Worm (Caenorhabditis elegans) whole organism, L1 larva: ENCODE results near the gene F35D11.1.
A peak's percentile ranks its signal among the peaks of the same experiment; 100 is the strongest.

Source experiments
- blmp-1 ChIP-seq: fragments of 150-350 bp; optimal IDR thresholded peaks from 2 replicates; lab custom pipeline; 2014; ENCODE audit warnings: missing biosample characterization, missing genetic modification characterization
- ceh-82 ChIP-seq, 3 experiments: fragments of 150-350 bp in 1 of 3; sonication (generic microtip) in 2 of 3; optimal IDR thresholded peaks; 2 replicates each; lab custom pipeline; 2014 to 2017; ENCODE audit warnings: missing biosample characterization in 3 of 3, missing genetic modification characterization in 3 of 3
- ceh-88 ChIP-seq: fragments of 200-800 bp; sonication (Bioruptor generic); IDR thresholded peaks from 2 replicates; pipeline ENCODE4 v1.3.6; 2022; ENCODE audit warnings: missing genetic modification characterization, missing compliant biosample characterization
- dsc-1 ChIP-seq: sonication (generic microtip); optimal IDR thresholded peaks from 2 replicates; lab custom pipeline; 2016; ENCODE audit warnings: mild to moderate bottlenecking, missing genetic modification characterization, missing compliant biosample characterization
- efl-1 ChIP-seq, 4 experiments: fragments of 150-350 bp; optimal IDR thresholded peaks in 3 of 4; peaks in 1 of 4; 1 replicate in 1 of 4; 2 replicates in 3 of 4; lab custom pipeline; 2014; ENCODE audit warnings: missing biosample characterization in 2 of 4, missing genetic modification characterization in 2 of 4, missing genetic modification reagents in 2 of 4
- efl-3 ChIP-seq: fragments of 200-800 bp; sonication (Bioruptor generic); optimal IDR thresholded peaks from 2 replicates; lab custom pipeline; 2018; ENCODE audit warnings: mild to moderate bottlenecking, missing genetic modification characterization, missing compliant biosample characterization
- elt-2 ChIP-seq: sonication (generic microtip); optimal IDR thresholded peaks from 2 replicates; lab custom pipeline; 2016; ENCODE audit warnings: missing genetic modification characterization, mild to moderate bottlenecking, inconsistent platforms, missing compliant biosample characterization, missing genetic modification reagents
- elt-3 ChIP-seq, 6 experiments: fragments of 150-350 bp in 1 of 6; sonication (generic microtip); optimal IDR thresholded peaks; 2 replicates each; lab custom pipeline; 2017 to 2018; ENCODE audit warnings: missing biosample characterization in 6 of 6, missing genetic modification characterization in 6 of 6, inconsistent platforms in 1 of 6
- ets-5 ChIP-seq: fragments of 200-800 bp; sonication (Bioruptor generic); IDR thresholded peaks from 2 replicates; pipeline ENCODE4 v1.3.6; 2022; ENCODE audit warnings: missing genetic modification characterization, missing compliant biosample characterization
- fkh-10 ChIP-seq: sonication (generic microtip); optimal IDR thresholded peaks from 2 replicates; lab custom pipeline; 2017; ENCODE audit warnings: missing biosample characterization, missing genetic modification reagents, missing genetic modification characterization
- fkh-8 ChIP-seq: sonication (generic microtip); optimal IDR thresholded peaks from 2 replicates; lab custom pipeline; 2016; ENCODE audit warnings: mild to moderate bottlenecking, missing genetic modification characterization, missing compliant biosample characterization
- fos-1 ChIP-seq: fragments of 150-350 bp; optimal IDR thresholded peaks from 2 replicates; lab custom pipeline; 2014; ENCODE audit warnings: missing biosample characterization, missing genetic modification characterization
- grh-1 ChIP-seq: fragments of 200-800 bp; sonication (Bioruptor generic); IDR thresholded peaks from 2 replicates; pipeline ENCODE4 v1.3.6; 2022; ENCODE audit warnings: missing genetic modification reagents, missing genetic modification characterization, missing compliant biosample characterization
- hpl-2 ChIP-seq: fragments of 150-350 bp; optimal IDR thresholded peaks from 2 replicates; lab custom pipeline; 2014; ENCODE audit warnings: missing biosample characterization, missing genetic modification reagents, missing genetic modification characterization
- irx-1 ChIP-seq: sonication (generic microtip); optimal IDR thresholded peaks from 2 replicates; lab custom pipeline; 2016; ENCODE audit warnings: missing genetic modification characterization, missing compliant biosample characterization
- isw-1 ChIP-seq: fragments of 200-800 bp; sonication (Bioruptor generic); IDR thresholded peaks from 2 replicates; pipeline ENCODE4 v1.3.6; 2022; ENCODE audit warnings: missing genetic modification characterization, missing compliant biosample characterization
- jun-1 ChIP-seq: fragments of 150-350 bp; optimal IDR thresholded peaks from 2 replicates; lab custom pipeline; 2014; ENCODE audit warnings: missing biosample characterization, missing genetic modification reagents, missing genetic modification characterization
- lin-14 ChIP-seq: fragments of 200-800 bp; sonication (Bioruptor generic); optimal IDR thresholded peaks from 2 replicates; lab custom pipeline; 2018; ENCODE audit warnings: mild to moderate bottlenecking, missing genetic modification characterization, moderate library complexity, missing compliant biosample characterization
- lin-35 ChIP-seq, 2 experiments: fragments of 150-350 bp; optimal IDR thresholded peaks; 2 replicates each; lab custom pipeline; 2014; ENCODE audit warnings: missing biosample characterization in 2 of 2, missing genetic modification characterization in 2 of 2, missing genetic modification reagents in 2 of 2
- lir-3 ChIP-seq: sonication (generic microtip); optimal IDR thresholded peaks from 2 replicates; lab custom pipeline; 2016; ENCODE audit warnings: mild to moderate bottlenecking, missing genetic modification characterization, moderate library complexity, missing compliant biosample characterization; ENCODE audit not compliant: poor library complexity
- lsy-2 ChIP-seq, 2 experiments: fragments of 150-350 bp; optimal IDR thresholded peaks; 2 replicates each; lab custom pipeline; 2014; ENCODE audit warnings: missing biosample characterization in 2 of 2, missing genetic modification characterization in 2 of 2
- mep-1 ChIP-seq: fragments of 150-350 bp; optimal IDR thresholded peaks from 2 replicates; lab custom pipeline; 2014; ENCODE audit warnings: missing biosample characterization, missing genetic modification characterization
- nhr-11 ChIP-seq: fragments of 150-350 bp; optimal IDR thresholded peaks from 2 replicates; lab custom pipeline; 2014; ENCODE audit warnings: missing biosample characterization, missing genetic modification characterization
- nhr-12 ChIP-seq: sonication (generic microtip); optimal IDR thresholded peaks from 2 replicates; lab custom pipeline; 2017; ENCODE audit warnings: missing biosample characterization, missing genetic modification characterization
- nhr-19 ChIP-seq: fragments of 200-800 bp; sonication (Bioruptor generic); conservative IDR thresholded peaks from 2 replicates; pipeline ENCODE4 v1.3.6; 2022; ENCODE audit warnings: missing genetic modification characterization, missing compliant biosample characterization
- nhr-20 ChIP-seq: sonication (generic microtip); optimal IDR thresholded peaks from 2 replicates; lab custom pipeline; 2016; ENCODE audit warnings: mild to moderate bottlenecking, missing genetic modification characterization, missing compliant biosample characterization
- nhr-28 ChIP-seq: fragments of 150-350 bp; optimal IDR thresholded peaks from 2 replicates; lab custom pipeline; 2014; ENCODE audit warnings: missing biosample characterization, missing genetic modification characterization
- nhr-71 ChIP-seq: sonication (generic microtip); optimal IDR thresholded peaks from 2 replicates; lab custom pipeline; 2016; ENCODE audit warnings: mild to moderate bottlenecking, missing genetic modification characterization, moderate library complexity, missing compliant biosample characterization
- nhr-76 ChIP-seq: sonication (generic microtip); optimal IDR thresholded peaks from 2 replicates; lab custom pipeline; 2017; ENCODE audit warnings: missing biosample characterization, missing genetic modification characterization
- nhr-85 ChIP-seq: sonication (generic microtip); peaks from one replicate; lab custom pipeline; 2016; ENCODE audit warnings: missing genetic modification characterization, inconsistent platforms, missing compliant biosample characterization
- nhr-90 ChIP-seq: sonication (generic microtip); optimal IDR thresholded peaks from 2 replicates; lab custom pipeline; 2016; ENCODE audit warnings: mild to moderate bottlenecking, missing genetic modification characterization, missing compliant biosample characterization; ENCODE audit not compliant: poor library complexity
- pqm-1 ChIP-seq: sonication (generic microtip); optimal IDR thresholded peaks from 3 replicates; lab custom pipeline; 2017; ENCODE audit warnings: missing biosample characterization, missing genetic modification characterization
- rnt-1 ChIP-seq: sonication (generic microtip); optimal IDR thresholded peaks from 2 replicates; lab custom pipeline; 2016; ENCODE audit warnings: mild to moderate bottlenecking, missing genetic modification characterization, moderate library complexity, missing compliant biosample characterization
- skn-1 ChIP-seq: fragments of 150-350 bp; optimal IDR thresholded peaks from 2 replicates; lab custom pipeline; 2014; ENCODE audit warnings: missing biosample characterization, missing genetic modification characterization
- snpc-4 ChIP-seq: fragments of 150-350 bp; optimal IDR thresholded peaks from 2 replicates; lab custom pipeline; 2014; ENCODE audit warnings: missing biosample characterization, missing genetic modification characterization
- sox-4 ChIP-seq: sonication (generic microtip); optimal IDR thresholded peaks from 2 replicates; lab custom pipeline; 2016; ENCODE audit warnings: missing genetic modification characterization, missing compliant biosample characterization
- sptf-1 ChIP-seq: fragments of 150-350 bp; optimal IDR thresholded peaks from 2 replicates; lab custom pipeline; 2014; ENCODE audit warnings: missing biosample characterization, missing genetic modification characterization
- swsn-7 ChIP-seq: sonication (generic microtip); optimal IDR thresholded peaks from 2 replicates; lab custom pipeline; 2016; ENCODE audit warnings: missing genetic modification characterization, missing compliant biosample characterization
- tbx-2 ChIP-seq: sonication (generic microtip); optimal IDR thresholded peaks from 2 replicates; lab custom pipeline; 2016; ENCODE audit warnings: missing genetic modification characterization, missing compliant biosample characterization
- unc-130 ChIP-seq: fragments of 150-350 bp; optimal IDR thresholded peaks from 2 replicates; lab custom pipeline; 2017; ENCODE audit warnings: missing biosample characterization, missing genetic modification characterization, inconsistent platforms
- unc-30 ChIP-seq: sonication (generic microtip); optimal IDR thresholded peaks from 2 replicates; lab custom pipeline; 2017; ENCODE audit warnings: missing biosample characterization, missing genetic modification characterization
- unc-86 ChIP-seq: sonication (generic microtip); optimal IDR thresholded peaks from 2 replicates; lab custom pipeline; 2016; ENCODE audit warnings: missing genetic modification characterization, missing compliant biosample characterization
- unc-98 ChIP-seq: fragments of 200-800 bp; sonication (Bioruptor generic); IDR thresholded peaks from 2 replicates; pipeline ENCODE4 v1.3.6; 2022; ENCODE audit warnings: missing genetic modification characterization, missing compliant biosample characterization
- vab-15 ChIP-seq: sonication (generic microtip); optimal IDR thresholded peaks from 2 replicates; lab custom pipeline; 2017; ENCODE audit warnings: missing genotype, mild to moderate bottlenecking, missing genetic modification characterization, missing compliant biosample characterization
- xbp-1 ChIP-seq: sonication (generic microtip); optimal IDR thresholded peaks from 2 replicates; lab custom pipeline; 2016; ENCODE audit warnings: missing genetic modification characterization, missing compliant biosample characterization
- zag-1 ChIP-seq: fragments of 150-350 bp; optimal IDR thresholded peaks from 2 replicates; lab custom pipeline; 2014; ENCODE audit warnings: missing biosample characterization, missing genetic modification characterization

F35D11.1 gene

ce11 chrII:4638891-4639290 lies 12.2 kb downstream of the F35D11.1 start:
- no peak for TF ChIP-seq nhr-12 (tag; lab: Kevin White, UChicago)
- no peak for TF ChIP-seq tbx-2 (tag; lab: Kevin White, UChicago)
- TF ChIP-seq unc-30: no peak
- TF ChIP-seq xbp-1: no peak
- no peak for TF ChIP-seq lir-3 (tag; lab: Kevin White, UChicago)
- TF ChIP-seq lin-14 (GFP tag; lab: Kevin White, UChicago): peak; percentile 69
- TF ChIP-seq elt-2: no peak
- no peak for TF ChIP-seq pqm-1 (tag; lab: Kevin White, UChicago)
- TF ChIP-seq swsn-7 (tag; lab: Kevin White, UChicago): no peak
- no peak for TF ChIP-seq unc-130 (tag; lab: Kevin White, UChicago)
- peak; percentile 79 for TF ChIP-seq blmp-1 (tag; lab: Kevin White, UChicago)
- no peak for TF ChIP-seq fkh-8 (tag; lab: Kevin White, UChicago)
- TF ChIP-seq vab-15 (tag; lab: Kevin White, UChicago): no peak
- no peak for TF ChIP-seq irx-1 (tag; lab: Kevin White, UChicago)
- TF ChIP-seq fkh-10 (GFP tag; lab: Kevin White, UChicago): no peak
- TF ChIP-seq nhr-28 (tag; lab: Kevin White, UChicago): no peak
- TF ChIP-seq hpl-2 (GFP tag; lab: Kevin White, UChicago): no peak
- TF ChIP-seq nhr-11 (tag; lab: Kevin White, UChicago): no peak
- TF ChIP-seq dsc-1 (tag; lab: Kevin White, UChicago): no peak
- no peak for TF ChIP-seq ets-5 (GFP tag; lab: Robert Waterston, UW)
- TF ChIP-seq jun-1 (tag; lab: Kevin White, UChicago): no peak
- peak in 1 of 6 experiments; percentile 38 for TF ChIP-seq elt-3 (tag; optimal IDR thresholded peaks at IDR 0.05; lab: Kevin White, UChicago)
- no peak for TF ChIP-seq fos-1 (tag; lab: Kevin White, UChicago)
- TF ChIP-seq efl-1 (optimal IDR thresholded peaks at IDR 0.05; lab: Kevin White, UChicago): peak in 1 of 2 experiments; percentile 8
- TF ChIP-seq efl-1 (GFP tag; optimal IDR thresholded peaks at IDR 0.05 in 1 of 2; lab: Kevin White, UChicago): peak in 1 of 2 experiments; percentile 87
- peak; percentile 31 for TF ChIP-seq mep-1 (tag; lab: Kevin White, UChicago)
- no peak for TF ChIP-seq nhr-71 (tag; lab: Kevin White, UChicago)
- TF ChIP-seq unc-86: no peak
- no peak for TF ChIP-seq isw-1 (GFP tag; lab: Robert Waterston, UW)
- TF ChIP-seq nhr-85 (tag; lab: Kevin White, UChicago): peak; percentile 65
- TF ChIP-seq zag-1 (tag; lab: Kevin White, UChicago): no peak
- no peak for TF ChIP-seq ceh-88 (GFP tag; lab: Robert Waterston, UW)
- TF ChIP-seq nhr-76: no peak
- no peak for TF ChIP-seq lsy-2 (tag; optimal IDR thresholded peaks at IDR 0.05; lab: Kevin White, UChicago)
- TF ChIP-seq grh-1 (GFP tag; lab: Robert Waterston, UW): peak; percentile 50
- no peak for TF ChIP-seq rnt-1 (tag; lab: Kevin White, UChicago)
- no peak for TF ChIP-seq nhr-90 (tag; lab: Kevin White, UChicago)
- no peak for TF ChIP-seq efl-3 (GFP tag; lab: Kevin White, UChicago)

ce11 chrII:4640748-4641147 lies 14.0 kb downstream of the F35D11.1 start:
- TF ChIP-seq fkh-8 (tag; lab: Kevin White, UChicago) (peak; percentile 29), unc-98 (GFP tag; lab: Robert Waterston, UW) (no peak), ceh-82 (tag; optimal IDR thresholded peaks at IDR 0.05; lab: Kevin White, UChicago) (peak in 1 of 3 experiments; percentile 4), efl-1 (optimal IDR thresholded peaks at IDR 0.05; lab: Kevin White, UChicago) (peak; percentile 36 to 44), efl-1 (GFP tag; optimal IDR thresholded peaks at IDR 0.05 in 1 of 2; lab: Kevin White, UChicago) (no peak), mep-1 (tag; lab: Kevin White, UChicago) (peak; percentile 5), lin-35 (GFP tag; optimal IDR thresholded peaks at IDR 0.05; lab: Kevin White, UChicago) (peak in 1 of 2 experiments; percentile 5), swsn-7 (tag; lab: Kevin White, UChicago) (no peak), fkh-10 (GFP tag; lab: Kevin White, UChicago) (no peak), rnt-1 (tag; lab: Kevin White, UChicago) (peak; percentile 9), snpc-4 (tag; lab: Kevin White, UChicago) (no peak), skn-1 (tag; lab: Kevin White, UChicago) (no peak), nhr-19 (no peak), sox-4 (tag; lab: Kevin White, UChicago) (no peak), sptf-1 (tag; lab: Kevin White, UChicago) (no peak), lin-14 (GFP tag; lab: Kevin White, UChicago) (peak; percentile 49), nhr-20 (tag; lab: Kevin White, UChicago) (no peak), xbp-1 (no peak), blmp-1 (tag; lab: Kevin White, UChicago) (no peak)
